Fruit fly (Drosophila melanogaster): ENCODE data around the gene strat.

The strat gene

DNA sequence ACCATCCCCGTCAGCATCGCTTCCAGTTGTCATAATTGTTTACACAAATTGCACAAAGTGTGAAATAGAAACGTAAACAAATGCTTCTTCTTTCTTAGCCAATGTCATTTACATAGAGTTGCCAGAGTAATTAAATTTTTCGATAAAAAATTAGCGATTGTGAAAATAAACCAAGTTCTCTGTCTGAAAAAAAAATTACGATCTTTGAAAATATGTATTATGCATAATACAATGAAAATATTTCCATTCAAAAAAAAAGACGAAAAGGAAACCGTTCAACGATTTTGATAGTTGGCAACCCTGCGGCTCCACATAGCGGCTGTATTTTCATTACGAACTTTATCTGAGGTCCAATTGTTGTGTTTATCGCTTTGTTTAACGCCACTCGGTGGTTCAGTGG, 9.0 kb upstream of the strat start, which contains the start of the genes CG7810 and CG7806 (continued):
- TF ChIP-seq CG17612 (GFP tag; IDR thresholded peaks at IDR 0.05) (peak; percentile 42; the same call in 1 of the 2 replicates), CG30431 (GFP tag; optimal IDR thresholded peaks at IDR 0.05) (peak; percentile 67), wek (GFP tag; optimal IDR thresholded peaks at IDR 0.05) (peak; percentile 60), CG13296 (GFP tag; optimal IDR thresholded peaks at IDR 0.05) (peak; percentile 86), CG9727 (GFP tag; optimal IDR thresholded peaks at IDR 0.05) (peak; percentile 88), scrt (GFP tag; optimal IDR thresholded peaks at IDR 0.05) (peak; percentile 75), cas (GFP tag; IDR thresholded peaks at IDR 0.05) (peak; percentile 69; the same call in 1 of the 2 replicates), CG12659 (GFP tag; optimal IDR thresholded peaks at IDR 0.05) (peak; percentile 95), sim (GFP tag; IDR thresholded peaks at IDR 0.05) (peak; percentile 88), CHES-1-like (GFP tag; optimal IDR thresholded peaks at IDR 0.05) (peak; percentile 94), tgo (GFP tag; IDR thresholded peaks at IDR 0.05) (peak; percentile 93), Camta (GFP tag; optimal IDR thresholded peaks at IDR 0.05) (peak; percentile 91), CG16815 (GFP tag; optimal IDR thresholded peaks at IDR 0.05) (peak; percentile 58), btn (GFP tag; optimal IDR thresholded peaks at IDR 0.05) (peak; percentile 64), CG2889 (GFP tag; IDR thresholded peaks at IDR 0.05) (peak; percentile 85), Hr3 (GFP tag; optimal IDR thresholded peaks at IDR 0.05) (peak; percentile 87), Nf-YA (GFP tag; IDR thresholded peaks at IDR 0.05) (peak; percentile 69; the same call in 1 of the 2 replicates), dan (GFP tag; IDR thresholded peaks at IDR 0.05) (no peak), tx (GFP tag; optimal IDR thresholded peaks at IDR 0.05) (peak; percentile 86), gt (GFP tag; IDR thresholded peaks at IDR 0.05) (peak; percentile 10; the same call in 1 of the 2 replicates), prd (optimal IDR thresholded peaks at IDR 0.05) (no peak), prd (GFP tag; IDR thresholded peaks at IDR 0.05) (peak; percentile 87), CG2875 (GFP tag; optimal IDR thresholded peaks at IDR 0.05) (peak; percentile 86), Vsx1 (GFP tag; optimal IDR thresholded peaks at IDR 0.05) (no peak), CG43689 (GFP tag; IDR thresholded peaks at IDR 0.05) (peak; percentile 86), Dip2 (GFP tag; IDR thresholded peaks at IDR 0.05) (no peak), slbo (GFP tag; IDR thresholded peaks at IDR 0.05) (peak; percentile 91), zen (tag; optimal IDR thresholded peaks at IDR 0.05) (peak; percentile 87), CG14667 (GFP tag; IDR thresholded peaks at IDR 0.05) (peak; percentile 73), CG7786 (GFP tag; optimal IDR thresholded peaks at IDR 0.05) (peak; percentile 86), CG15696 (tag; optimal IDR thresholded peaks at IDR 0.05) (peak; percentile 74), gro (GFP tag; optimal IDR thresholded peaks at IDR 0.05) (peak; percentile 73), CG8089 (GFP tag; optimal IDR thresholded peaks at IDR 0.05) (peak; percentile 87), CG32532 (GFP tag; IDR thresholded peaks at IDR 0.05) (peak; percentile 90), Sox102F (GFP tag; optimal IDR thresholded peaks at IDR 0.05) (peak; percentile 95), CG11696 (GFP tag; IDR thresholded peaks at IDR 0.05) (peak; percentile 67), CG34224 (GFP tag; IDR thresholded peaks at IDR 0.05; ENCODE audit: partially characterized antibody) (peak; percentile 47; the same call in 1 of the 3 replicates), ATbp (GFP tag; optimal IDR thresholded peaks at IDR 0.05) (no peak), Dll (GFP tag; IDR thresholded peaks at IDR 0.05; ENCODE audit: partially characterized antibody) (peak; percentile 61; the same call in 2 of the 4 replicates), CG8290 (GFP tag; optimal IDR thresholded peaks at IDR 0.05) (peak; percentile 81), CG8290 (tag; optimal IDR thresholded peaks at IDR 0.05) (peak in 1 of 2 experiments; percentile 80), Oaz (GFP tag; IDR thresholded peaks at IDR 0.05) (peak; percentile 71), corto (GFP tag; optimal IDR thresholded peaks at IDR 0.05) (no peak), CG2129 (GFP tag; IDR thresholded peaks at IDR 0.05; ENCODE audit: partially characterized antibody) (no peak), HHEX (GFP tag; optimal IDR thresholded peaks at IDR 0.05) (peak; percentile 80), fu2 (GFP tag; optimal IDR thresholded peaks at IDR 0.05) (peak; percentile 88), usp (GFP tag; optimal IDR thresholded peaks at IDR 0.05) (no peak), tap (tag; optimal IDR thresholded peaks at IDR 0.05) (peak; percentile 84), CG16863 (GFP tag; optimal IDR thresholded peaks at IDR 0.05) (peak; percentile 91), Antp (GFP tag; optimal IDR thresholded peaks at IDR 0.05) (peak; percentile 87), CG9215 (GFP tag; IDR thresholded peaks at IDR 0.05) (peak; percentile 69), jing (GFP tag; optimal IDR thresholded peaks at IDR 0.05) (peak; percentile 58)

Measured in whole organism, embryonic.